Worm (Caenorhabditis elegans) whole organism, L1 larva: Measurements from ENCODE around the gene dop-5.

Source experiments
- alr-1 ChIP-seq: fragments of 200-800 bp; sonication (Bioruptor generic); optimal IDR thresholded peaks from 2 replicates; lab custom pipeline; 2018; ENCODE audit warnings: borderline replicate concordance, mild to moderate bottlenecking, missing genetic modification characterization, missing compliant biosample characterization
- ama-1 ChIP-seq: fragments of 150-350 bp; optimal IDR thresholded peaks from 2 replicates; lab custom pipeline; 2014
- mep-1 ChIP-seq: fragments of 150-350 bp; optimal IDR thresholded peaks from 2 replicates; lab custom pipeline; 2014; ENCODE audit warnings: missing biosample characterization, missing genetic modification characterization

- TF ChIP-seq ama-1 (lab: Kevin White, UChicago), result no peak
- TF ChIP-seq mep-1 (tag; lab: Kevin White, UChicago), result no peak
- no peak for TF ChIP-seq alr-1
Measured at ce11 chrV:11321719-11322118, 44.3 kb downstream of the dop-5 start, which contains the start of gene F47G9.4.
